Worm (Caenorhabditis elegans) whole organism, young adult: Measurements from ENCODE around the gene T08A9.13.

Experiments used
- T26A5.8 ChIP-seq: sonication (generic microtip); optimal IDR thresholded peaks from 2 replicates; lab custom pipeline; 2016; ENCODE audit warnings: missing genetic modification characterization, missing compliant biosample characterization
- Y67H2A.10 ChIP-seq: fragments of 200-800 bp; sonication (Bioruptor generic); conservative IDR thresholded peaks from 2 replicates; pipeline ENCODE4 v1.3.6; 2022; ENCODE audit warnings: missing genetic modification reagents, missing genetic modification characterization, missing compliant biosample characterization
- attf-3 ChIP-seq: fragments of 200-800 bp; sonication (Bioruptor generic); conservative IDR thresholded peaks from 2 replicates; pipeline ENCODE4 v1.3.6; 2022; ENCODE audit warnings: missing genetic modification reagents, missing genetic modification characterization, missing compliant biosample characterization
- die-1 ChIP-seq: sonication (generic microtip); optimal IDR thresholded peaks from 2 replicates; lab custom pipeline; 2016; ENCODE audit warnings: missing genotype, mild to moderate bottlenecking, missing genetic modification characterization, missing compliant biosample characterization
- efl-1 ChIP-seq: fragments of 150-350 bp; optimal IDR thresholded peaks from 2 replicates; lab custom pipeline; 2014; ENCODE audit warnings: missing biosample characterization, missing genetic modification reagents, missing genetic modification characterization
- ets-4 ChIP-seq: fragments of 200-800 bp; sonication (Bioruptor generic); optimal IDR thresholded peaks from 2 replicates; lab custom pipeline; 2018; ENCODE audit warnings: mild to moderate bottlenecking, missing genetic modification characterization, missing compliant biosample characterization
- snpc-3.4 ChIP-seq: sonication (generic microtip); optimal IDR thresholded peaks from 2 replicates; lab custom pipeline; 2017; ENCODE audit warnings: missing genetic modification characterization, mild to moderate bottlenecking, missing compliant biosample characterization, antibody characterized with exemption, moderate library complexity, missing genotype, missing genetic modification reagents
- tbx-9 ChIP-seq: sonication (generic microtip); optimal IDR thresholded peaks from 2 replicates; lab custom pipeline; 2016; ENCODE audit warnings: borderline replicate concordance, missing genetic modification characterization, inconsistent platforms, missing compliant biosample characterization
- zim-3 ChIP-seq: sonication (generic microtip); optimal IDR thresholded peaks from 2 replicates; lab custom pipeline; 2017; ENCODE audit warnings: mild to moderate bottlenecking, missing genetic modification characterization, moderate library complexity, missing compliant biosample characterization
- ztf-22 ChIP-seq: fragments of 200-800 bp; sonication (Bioruptor generic); optimal IDR thresholded peaks from 2 replicates; lab custom pipeline; 2018; ENCODE audit warnings: mild to moderate bottlenecking, missing genetic modification characterization, moderate library complexity, missing compliant biosample characterization

- TF ChIP-seq attf-3 (GFP tag; lab: Robert Waterston, UW), result no peak
- no peak for TF ChIP-seq zim-3
- TF ChIP-seq ets-4 (GFP tag; lab: Kevin White, UChicago), result no peak
- TF ChIP-seq ztf-22 (GFP tag; lab: Kevin White, UChicago), result no peak
- TF ChIP-seq Y67H2A.10 (GFP tag; lab: Robert Waterston, UW), result no peak
- no peak for TF ChIP-seq tbx-9 (tag; lab: Kevin White, UChicago)
- no peak for TF ChIP-seq efl-1 (GFP tag; lab: Kevin White, UChicago)
- TF ChIP-seq snpc-3.4, result no peak
- TF ChIP-seq T26A5.8 (tag; lab: Kevin White, UChicago), result no peak
- no peak for TF ChIP-seq die-1 (tag; lab: Kevin White, UChicago)
These were observed 49.7 kb upstream of the T08A9.13 start for ce11 chrX:7371945-7372344.
